Fruit fly (Drosophila melanogaster) whole organism: ENCODE data around the gene CG33673.

ENCODE experiments used
- CG8478 ChIP-seq: fragments of >200 bp; optimal IDR thresholded peaks from 2 replicates; lab custom pipeline; 2018; ENCODE audit warnings: inconsistent platforms
- Dll ChIP-seq: fragments of >200 bp; optimal IDR thresholded peaks from 2 replicates; lab custom pipeline; 2017
- EcR ChIP-seq, 2 experiments: fragments of >200 bp; optimal IDR thresholded peaks; 2 replicates each; lab custom pipeline; 2017; ENCODE audit warnings: missing biosample characterization in 2 of 2, missing genetic modification characterization in 2 of 2, missing genetic modification reagents in 2 of 2
- pan ChIP-seq: fragments of >200 bp; optimal IDR thresholded peaks from 2 replicates; lab custom pipeline; 2017
- psq ChIP-seq: fragments of >200 bp; optimal IDR thresholded peaks from 2 replicates; lab custom pipeline; 2017
- usp ChIP-seq: fragments of >200 bp; optimal IDR thresholded peaks from 2 replicates; lab custom pipeline; 2017; ENCODE audit warnings: missing biosample characterization, missing genetic modification characterization, mixed read lengths

- TF ChIP-seq pan (lab: Kevin White, UChicago) (no peak), psq (lab: Kevin White, UChicago) (no peak), usp (GFP tag; lab: Kevin White, UChicago) (no peak), EcR (GFP tag; optimal IDR thresholded peaks at IDR 0.05; lab: Kevin White, UChicago) (no peak), CG8478 (no peak), Dll (no peak)
Observed at dm6 chr2L:1967301-1967700, 20.8 kb upstream of the CG33673 start.
